Fruit fly (Drosophila melanogaster) whole organism, embryonic: ENCODE measurements around the gene RhoGAP18B.

Source experiments
- Atf6 ChIP-seq: fragments of 200-800 bp; sonication (Bioruptor generic); IDR thresholded peaks from 2 replicates; pipeline ENCODE4 v1.3.6; 2022; ENCODE audit warnings: missing biosample characterization, missing genetic modification characterization
- B-H2 ChIP-seq: fragments of 200-800 bp; sonication (Bioruptor generic); optimal IDR thresholded peaks from 2 replicates; lab custom pipeline; 2018; ENCODE audit warnings: missing biosample characterization, mild to moderate bottlenecking, missing genetic modification characterization
- CG10959 ChIP-seq: fragments of 200-800 bp; sonication (Bioruptor generic); IDR thresholded peaks from 2 replicates; pipeline ENCODE4 v1.3.6; 2022; ENCODE audit warnings: missing biosample characterization, missing genetic modification characterization
- CG11456 ChIP-seq: fragments of 200-800 bp; sonication (Bioruptor generic); IDR thresholded peaks from 3 replicates; pipeline ENCODE4 v1.3.6; 2022; ENCODE audit warnings: missing biosample characterization, missing genetic modification characterization
- CG11723 ChIP-seq: fragments of 200-800 bp; sonication (Bioruptor generic); optimal IDR thresholded peaks from 2 replicates; lab custom pipeline; 2017; ENCODE audit warnings: missing biosample characterization, mild to moderate bottlenecking, missing genetic modification characterization
- CG12744 ChIP-seq: fragments of 200-800 bp; sonication (Bioruptor generic); optimal IDR thresholded peaks from 2 replicates; lab custom pipeline; 2016; ENCODE audit warnings: missing biosample characterization, missing genetic modification characterization
- CG17385 ChIP-seq: fragments of 200-800 bp; sonication (Bioruptor generic); optimal IDR thresholded peaks from 3 replicates; lab custom pipeline; 2018; ENCODE audit warnings: missing biosample characterization, mild to moderate bottlenecking, missing genetic modification characterization
- CG17829 ChIP-seq: fragments of 200-800 bp; optimal IDR thresholded peaks from 2 replicates; lab custom pipeline; 2019; ENCODE audit warnings: missing biosample characterization, mild to moderate bottlenecking, missing genetic modification characterization, moderate library complexity
- CG1832 ChIP-seq: fragments of 200-800 bp; sonication (Bioruptor generic); optimal IDR thresholded peaks from 2 replicates; lab custom pipeline; 2017; ENCODE audit warnings: missing biosample characterization, mild to moderate bottlenecking, missing genetic modification characterization, inconsistent platforms
- CG2129 ChIP-seq: fragments of 200-800 bp; sonication (Bioruptor generic); IDR thresholded peaks from 2 replicates; pipeline ENCODE4 v1.3.6; 2022; ENCODE audit warnings: missing biosample characterization, missing genetic modification characterization; ENCODE audit not compliant: partially characterized antibody
- CG31388 ChIP-seq: fragments of 200-800 bp; sonication (Bioruptor generic); optimal IDR thresholded peaks from 2 replicates; lab custom pipeline; 2016; ENCODE audit warnings: missing biosample characterization, missing genetic modification characterization
- CG32767 ChIP-seq: fragments of 200-800 bp; sonication (Bioruptor generic); IDR thresholded peaks from 2 replicates; pipeline ENCODE4 v1.3.6; 2022; ENCODE audit warnings: missing biosample characterization, missing genetic modification characterization
- CG3838 ChIP-seq: fragments of 200-800 bp; sonication (Bioruptor generic); optimal IDR thresholded peaks from 3 replicates; lab custom pipeline; 2016; ENCODE audit warnings: missing biosample characterization, missing genetic modification characterization
- CG4404 ChIP-seq: fragments of 200-800 bp; sonication (Bioruptor generic); IDR thresholded peaks from 2 replicates; pipeline ENCODE4 v1.3.6; 2022; ENCODE audit warnings: missing biosample characterization, missing genetic modification characterization
- CG6272 ChIP-seq: fragments of 200-800 bp; sonication (Bioruptor generic); IDR thresholded peaks from 2 replicates; pipeline ENCODE4 v1.3.6; 2022; ENCODE audit warnings: missing biosample characterization, missing genetic modification characterization
- CG7745 ChIP-seq: fragments of 200-800 bp; sonication (Bioruptor generic); optimal IDR thresholded peaks from 2 replicates; lab custom pipeline; 2018; ENCODE audit warnings: missing biosample characterization, mild to moderate bottlenecking, missing genetic modification characterization, moderate library complexity
- CG8089 ChIP-seq: fragments of 200-800 bp; sonication (Bioruptor generic); optimal IDR thresholded peaks from 3 replicates; lab custom pipeline; 2016; ENCODE audit warnings: missing biosample characterization, missing genetic modification characterization
- CG9609 ChIP-seq: fragments of 200-800 bp; sonication (Bioruptor generic); optimal IDR thresholded peaks from 3 replicates; lab custom pipeline; 2016; ENCODE audit warnings: missing biosample characterization, missing genetic modification characterization
- D19B ChIP-seq: fragments of 200-800 bp; sonication (Bioruptor generic); optimal IDR thresholded peaks from 2 replicates; lab custom pipeline; 2017; ENCODE audit warnings: missing biosample characterization, mild to moderate bottlenecking, missing genetic modification characterization
- Dip2 ChIP-seq: fragments of 200-800 bp; sonication (Bioruptor generic); IDR thresholded peaks from 2 replicates; pipeline ENCODE4 v1.3.6; 2022; ENCODE audit warnings: missing biosample characterization, missing genetic modification characterization
- Eip74EF ChIP-seq, 2 experiments: fragments of 200-800 bp in 1 of 2; fragments of >200 bp in 1 of 2; sonication (Bioruptor generic) in 1 of 2; optimal IDR thresholded peaks; 2 replicates each; lab custom pipeline; 2017 to 2019; ENCODE audit warnings: missing biosample characterization in 2 of 2, missing genetic modification characterization in 2 of 2, mild to moderate bottlenecking in 1 of 2, moderate library complexity in 1 of 2
- Hmr ChIP-seq: fragments of 200-800 bp; sonication (Bioruptor generic); optimal IDR thresholded peaks from 3 replicates; lab custom pipeline; 2017; ENCODE audit warnings: mild to moderate bottlenecking, missing biosample characterization, missing genetic modification reagents, missing genetic modification characterization
- Hr78 ChIP-seq, 2 experiments: fragments of 200-800 bp in 1 of 2; fragments of >200 bp in 1 of 2; sonication (Bioruptor generic) in 1 of 2; optimal IDR thresholded peaks; 2 replicates each; lab custom pipeline; 2017 to 2019; ENCODE audit warnings: missing biosample characterization in 2 of 2, missing genetic modification characterization in 2 of 2, mild to moderate bottlenecking in 1 of 2, moderate library complexity in 1 of 2
- MESR4 ChIP-seq: fragments of 200-800 bp; sonication (Bioruptor generic); optimal IDR thresholded peaks from 2 replicates; lab custom pipeline; 2018; ENCODE audit warnings: missing biosample characterization, mild to moderate bottlenecking, missing genetic modification characterization, moderate library complexity
- Mrtf ChIP-seq: fragments of 200-800 bp; sonication (Bioruptor generic); IDR thresholded peaks from 3 replicates; pipeline ENCODE4 v1.3.6; 2022; ENCODE audit warnings: missing biosample characterization, missing genetic modification characterization
- Nf-YC ChIP-seq: fragments of 200-800 bp; optimal IDR thresholded peaks from 3 replicates; lab custom pipeline; 2019; ENCODE audit warnings: missing biosample characterization, mild to moderate bottlenecking, missing genetic modification characterization, moderate library complexity
- NfI ChIP-seq: fragments of 200-800 bp; sonication (Bioruptor generic); optimal IDR thresholded peaks from 3 replicates; lab custom pipeline; 2018; ENCODE audit warnings: missing biosample characterization, mild to moderate bottlenecking, missing genetic modification characterization, moderate library complexity
- Poxn ChIP-seq: fragments of 200-800 bp; sonication (Bioruptor generic); IDR thresholded peaks from 2 replicates; pipeline ENCODE4 v1.3.6; 2022; ENCODE audit warnings: missing biosample characterization, missing genetic modification characterization
- Ravus ChIP-seq: fragments of 200-800 bp; sonication (Bioruptor generic); IDR thresholded peaks from 2 replicates; pipeline ENCODE4 v1.3.6; 2022; ENCODE audit warnings: missing biosample characterization, missing genetic modification characterization
- Six4 ChIP-seq: fragments of 200-800 bp; sonication (Bioruptor generic); optimal IDR thresholded peaks from 2 replicates; lab custom pipeline; 2016; ENCODE audit warnings: missing biosample characterization, missing genetic modification characterization
- Usf ChIP-seq: fragments of 200-800 bp; sonication (Bioruptor generic); optimal IDR thresholded peaks from 2 replicates; lab custom pipeline; 2017; ENCODE audit warnings: missing genotype, missing biosample characterization, missing genetic modification characterization
- ato ChIP-seq: fragments of 200-800 bp; sonication (Bioruptor generic); IDR thresholded peaks from 2 replicates; pipeline ENCODE4 v1.3.6; 2022; ENCODE audit warnings: missing biosample characterization, missing genetic modification characterization; ENCODE audit not compliant: partially characterized antibody
- bbx ChIP-seq: fragments of 200-800 bp; sonication (Bioruptor generic); IDR thresholded peaks from 2 replicates; pipeline ENCODE4 v1.3.6; 2022; ENCODE audit warnings: missing biosample characterization, missing genetic modification characterization; ENCODE audit not compliant: partially characterized antibody
- bowl ChIP-seq: fragments of 200-800 bp; sonication (Bioruptor generic); IDR thresholded peaks from 2 replicates; pipeline ENCODE4 v1.3.6; 2022; ENCODE audit warnings: missing biosample characterization, missing genetic modification characterization
- cad ChIP-seq: fragments of >200 bp; optimal IDR thresholded peaks from 2 replicates; lab custom pipeline; 2017; ENCODE audit warnings: missing biosample characterization, missing genetic modification characterization
- chn ChIP-seq: fragments of 200-800 bp; sonication (Bioruptor generic); optimal IDR thresholded peaks from 2 replicates; lab custom pipeline; 2016; ENCODE audit warnings: missing biosample characterization, missing genetic modification characterization
- dan ChIP-seq: fragments of 200-800 bp; sonication (Bioruptor generic); IDR thresholded peaks from 2 replicates; pipeline ENCODE4 v1.3.6; 2022; ENCODE audit warnings: missing biosample characterization, missing genetic modification characterization
- danr ChIP-seq: fragments of 200-800 bp; sonication (Bioruptor generic); IDR thresholded peaks from 2 replicates; pipeline ENCODE4 v1.3.6; 2022; ENCODE audit warnings: missing biosample characterization, missing genetic modification characterization
- en ChIP-seq: fragments of 200-800 bp; sonication (Bioruptor generic); optimal IDR thresholded peaks from 2 replicates; lab custom pipeline; 2016; ENCODE audit warnings: missing biosample characterization, missing genetic modification characterization
- gt ChIP-seq: fragments of 200-800 bp; sonication (Bioruptor generic); IDR thresholded peaks from 2 replicates; pipeline ENCODE4 v1.3.6; 2022; ENCODE audit warnings: missing biosample characterization, missing genetic modification characterization
- h ChIP-seq: fragments of >200 bp; optimal IDR thresholded peaks from 2 replicates; lab custom pipeline; 2017
- nmo ChIP-seq: fragments of 200-800 bp; sonication (Bioruptor generic); optimal IDR thresholded peaks from 2 replicates; lab custom pipeline; 2018; ENCODE audit warnings: missing biosample characterization, mild to moderate bottlenecking, missing genetic modification characterization, moderate library complexity
- prd ChIP-seq, 3 experiments: fragments of >200 bp in 2 of 3; fragments of 200-800 bp in 1 of 3; sonication (Bioruptor generic) in 1 of 3; optimal IDR thresholded peaks in 2 of 3; IDR thresholded peaks in 1 of 3; 2 replicates in 2 of 3; 3 replicates in 1 of 3; pipeline versions ENCODE4 v1.3.6 to Lab custom; 2017 to 2022; ENCODE audit warnings: missing biosample characterization in 1 of 3, missing genetic modification characterization in 1 of 3
- run ChIP-seq: fragments of 200-800 bp; sonication (Bioruptor generic); optimal IDR thresholded peaks from 3 replicates; lab custom pipeline; 2018; ENCODE audit warnings: missing biosample characterization, mild to moderate bottlenecking, missing genetic modification characterization
- sens-2 ChIP-seq: fragments of 200-800 bp; sonication (Bioruptor generic); IDR thresholded peaks from 2 replicates; pipeline ENCODE4 v1.3.6; 2022; ENCODE audit warnings: missing biosample characterization, missing genetic modification characterization
- seq ChIP-seq: fragments of 200-800 bp; sonication (Bioruptor generic); IDR thresholded peaks from 2 replicates; pipeline ENCODE4 v1.3.6; 2022; ENCODE audit warnings: missing biosample characterization, missing genetic modification characterization
- shn ChIP-seq: fragments of 200-800 bp; sonication (Bioruptor generic); optimal IDR thresholded peaks from 3 replicates; lab custom pipeline; 2016; ENCODE audit warnings: missing biosample characterization, missing genetic modification characterization
- toy ChIP-seq: fragments of 200-800 bp; sonication (Bioruptor generic); IDR thresholded peaks from 2 replicates; pipeline ENCODE4 v1.3.6; 2022; ENCODE audit warnings: missing biosample characterization, missing genetic modification characterization
- twi ChIP-seq: fragments of 200-800 bp; optimal IDR thresholded peaks from 2 replicates; lab custom pipeline; 2019; ENCODE audit warnings: missing biosample characterization, mild to moderate bottlenecking, missing genetic modification characterization, moderate library complexity
- yki ChIP-seq: fragments of >200 bp; optimal IDR thresholded peaks from 3 replicates; lab custom pipeline; 2018

The RhoGAP18B gene

DNA sequence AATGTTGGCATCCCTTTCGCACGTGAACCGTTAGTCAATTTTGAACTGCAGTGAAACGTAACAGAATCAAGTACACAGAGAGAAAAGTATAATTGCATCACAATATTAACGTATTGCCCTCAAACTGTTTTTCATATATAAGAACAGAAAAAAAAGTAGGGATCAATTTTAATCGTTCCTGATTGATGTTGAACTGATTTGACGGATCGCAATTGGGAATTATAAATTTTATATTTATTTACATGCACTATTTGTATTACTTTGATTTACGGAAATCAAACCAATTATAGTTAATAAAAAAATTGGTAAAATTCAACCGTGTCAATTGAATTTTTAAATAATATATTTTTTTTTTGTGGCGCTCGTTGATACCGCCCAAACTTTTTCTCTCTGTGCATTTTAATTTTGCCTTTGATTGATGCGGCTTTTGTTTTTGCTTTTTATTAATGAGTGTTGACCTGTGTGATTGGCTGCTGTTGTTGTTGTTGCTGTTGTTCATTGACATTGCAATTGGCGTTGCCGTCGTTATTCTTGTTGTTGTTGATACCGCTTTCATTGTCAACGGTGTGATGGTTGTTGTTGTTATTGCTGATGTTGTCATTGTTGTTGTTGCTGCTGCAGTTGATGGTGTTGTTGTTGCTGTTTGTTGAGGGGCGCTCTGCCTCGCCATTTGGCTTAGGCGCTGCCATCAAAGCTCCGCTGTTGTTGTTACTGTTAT lies 14.2 kb downstream of the RhoGAP18B start (continued):
- peak; percentile 22 for TF ChIP-seq D19B (GFP tag; lab: Kevin White, UChicago)
- TF ChIP-seq Usf (GFP tag; lab: Kevin White, UChicago) = no peak
- TF ChIP-seq prd (optimal IDR thresholded peaks at IDR 0.05; lab: Kevin White, UChicago) = no peak
- peak; percentile 72; the same call in 2 of the 3 replicates for TF ChIP-seq prd (GFP tag; IDR thresholded peaks at IDR 0.05; lab: Robert Waterston, UW)
- TF ChIP-seq yki = no peak
- no peak for TF ChIP-seq B-H2 (GFP tag; lab: Kevin White, UChicago)
- TF ChIP-seq h (lab: Kevin White, UChicago) = no peak
- no peak for TF ChIP-seq CG10959 (GFP tag; lab: Robert Waterston, UW)
- TF ChIP-seq nmo (GFP tag; lab: Kevin White, UChicago) = peak; percentile 72
- peak; percentile 55 for TF ChIP-seq CG17829 (tag; lab: Kevin White, UChicago)
- peak; percentile 15; the same call in 1 of the 2 replicates for TF ChIP-seq sens-2 (GFP tag; lab: Robert Waterston, UW)
- no peak for TF ChIP-seq dan (GFP tag; lab: Robert Waterston, UW)
- no peak for TF ChIP-seq CG32767 (GFP tag; lab: Robert Waterston, UW)
- no peak for TF ChIP-seq CG11723 (GFP tag; lab: Kevin White, UChicago)
- no peak for TF ChIP-seq CG4404 (GFP tag; lab: Robert Waterston, UW)
- TF ChIP-seq CG3838 = no peak
- no peak for TF ChIP-seq CG12744
- no peak for TF ChIP-seq CG1832 (GFP tag; lab: Kevin White, UChicago)
- TF ChIP-seq Mrtf (GFP tag; lab: Robert Waterston, UW) = 0 out of 3 replicates have a peak, but pooled peaks have one; percentile 16
- TF ChIP-seq CG2129 = no peak
- peak; percentile 38 for TF ChIP-seq NfI (GFP tag; lab: Kevin White, UChicago)
- TF ChIP-seq run = peak; percentile 12
- no peak for TF ChIP-seq CG11456 (GFP tag; lab: Robert Waterston, UW)
- no peak for TF ChIP-seq CG8089 (GFP tag; lab: Kevin White, UChicago)
- TF ChIP-seq danr (GFP tag; lab: Robert Waterston, UW) = 0 out of 2 replicates have a peak, but pooled peaks have one; percentile 14
- TF ChIP-seq twi = peak; percentile 5
- no peak for TF ChIP-seq toy (GFP tag; lab: Robert Waterston, UW)
- no peak for TF ChIP-seq Nf-YC (tag; lab: Kevin White, UChicago)
- no peak for TF ChIP-seq bbx
- TF ChIP-seq cad (GFP tag; lab: Kevin White, UChicago) = no peak
- no peak for TF ChIP-seq CG9609 (GFP tag; lab: Kevin White, UChicago)
- peak; percentile 20 for TF ChIP-seq Six4 (GFP tag; lab: Kevin White, UChicago)
- peak; percentile 36 for TF ChIP-seq chn (GFP tag; lab: Kevin White, UChicago)
- TF ChIP-seq Hmr = peak; percentile 17
- no peak for TF ChIP-seq CG31388
- no peak for TF ChIP-seq en (GFP tag; lab: Kevin White, UChicago)
- no peak for TF ChIP-seq CG6272 (GFP tag; lab: Robert Waterston, UW)
- no peak for TF ChIP-seq bowl (GFP tag; lab: Robert Waterston, UW)
- TF ChIP-seq CG17385 = peak; percentile 54
- no peak for TF ChIP-seq CG7745 (tag; lab: Kevin White, UChicago)
- peak; percentile 35; the same call in 1 of the 2 replicates for TF ChIP-seq Atf6
- TF ChIP-seq gt = no peak
- TF ChIP-seq Poxn (GFP tag; lab: Robert Waterston, UW) = no peak
- no peak for TF ChIP-seq Eip74EF (GFP tag; optimal IDR thresholded peaks at IDR 0.05; lab: Kevin White, UChicago)
- TF ChIP-seq Dip2 (GFP tag; lab: Robert Waterston, UW) = no peak
- no peak for TF ChIP-seq Hr78 (GFP tag; optimal IDR thresholded peaks at IDR 0.05; lab: Kevin White, UChicago)
- no peak for TF ChIP-seq MESR4 (GFP tag; lab: Kevin White, UChicago)
- TF ChIP-seq Ravus (GFP tag; lab: Robert Waterston, UW) = no peak
- TF ChIP-seq ato = no peak
- no peak for TF ChIP-seq shn (GFP tag; lab: Kevin White, UChicago)
- TF ChIP-seq seq (GFP tag; lab: Robert Waterston, UW) = 0 out of 2 replicates have a peak, but pooled peaks have one; percentile 15
